Worm (Caenorhabditis elegans) whole organism, L4/young adult: Measurements from ENCODE around the gene F31F6.3.

ENCODE experiments used
- W03F9.2 ChIP-seq: fragments of 150-350 bp; optimal IDR thresholded peaks from 2 replicates; lab custom pipeline; 2014; ENCODE audit warnings: missing biosample characterization, missing genetic modification characterization
- him-1 ChIP-seq: sonication (generic microtip); optimal IDR thresholded peaks from 2 replicates; lab custom pipeline; 2016; ENCODE audit warnings: missing genotype, missing genetic modification reagents, missing genetic modification characterization, missing compliant biosample characterization

DNA sequence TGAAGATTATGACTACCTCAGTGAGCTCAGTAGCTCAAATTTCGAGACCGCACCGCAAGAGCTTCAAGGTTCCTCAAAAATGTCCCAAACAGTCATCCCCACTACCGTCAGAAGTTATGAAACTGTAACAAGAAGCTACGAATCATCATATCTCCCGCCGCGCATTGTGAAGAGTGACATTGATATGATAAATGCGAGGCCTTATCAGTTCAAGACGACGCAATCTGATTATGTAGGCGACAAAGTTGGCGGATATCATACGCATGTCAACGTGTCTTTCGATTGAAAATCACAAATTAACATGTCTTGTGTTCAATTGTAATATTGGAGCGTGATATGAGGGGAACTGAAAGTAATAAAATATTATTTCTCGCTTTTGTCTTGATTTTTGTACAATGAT lies 27.8 kb upstream of the F31F6.3 start:
- TF ChIP-seq him-1 (tag; lab: Kevin White, UChicago) (no peak), W03F9.2 (no peak)
